Worm (Caenorhabditis elegans): ENCODE measurements around the gene hsp-60.

The hsp-60 gene

ce11 chrIII:1652925-1653324, 33.4 kb downstream of the hsp-60 start:
- no peak for TF ChIP-seq unc-62 (GFP tag; optimal IDR thresholded peaks at IDR 0.05)

DNA sequence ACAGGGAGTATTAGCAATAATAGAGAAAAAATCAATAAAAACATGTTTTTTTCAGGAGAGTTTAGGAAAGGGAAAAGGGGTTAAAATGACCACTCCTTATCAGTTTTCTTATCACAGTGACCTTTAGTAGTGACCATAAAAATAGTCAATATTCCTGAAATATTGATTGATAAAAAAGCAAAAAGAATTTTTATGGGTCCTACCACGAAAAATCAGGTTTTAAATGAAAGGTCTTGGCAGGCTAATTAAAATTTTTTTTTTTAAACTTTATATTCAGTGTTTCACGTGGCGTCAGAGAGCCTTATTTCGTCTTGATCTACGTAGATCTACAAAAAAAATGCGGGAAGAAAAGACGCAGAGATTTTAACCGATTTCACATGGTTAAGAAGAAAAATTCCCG, 37.8 kb downstream of the hsp-60 start, which contains the start of gene cht-4:
TSS of gene cht-4 (minus strand) at position 101 of the 400 bp plus-strand sequence.
- TF ChIP-seq unc-62 (GFP tag; optimal IDR thresholded peaks at IDR 0.05) = no peak

DNA sequence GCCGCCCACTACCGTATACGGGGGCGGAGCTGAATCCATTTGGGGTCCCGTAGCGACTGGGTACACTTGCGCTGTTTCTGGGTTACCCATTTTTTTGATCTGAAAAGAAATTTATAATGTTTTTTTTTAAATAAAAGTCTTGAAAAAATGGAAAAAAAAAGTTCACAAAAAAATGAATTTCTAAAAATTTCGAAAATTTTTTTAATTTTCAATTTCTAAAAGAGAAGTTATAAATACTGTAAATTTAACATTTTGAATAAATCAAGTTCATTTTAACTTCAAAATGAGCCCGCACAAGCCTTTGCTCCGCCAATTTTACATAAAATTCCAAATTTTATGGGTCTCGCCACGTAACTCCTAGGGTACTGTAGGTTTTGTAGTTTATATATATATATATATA, 40.2 kb downstream of the hsp-60 start, which contains the start of gene Y22D7AL.15:
TSS of gene Y22D7AL.15 (minus strand) at position 101 of the 400 bp plus-strand sequence.
- no peak for TF ChIP-seq unc-62 (GFP tag; optimal IDR thresholded peaks at IDR 0.05)

DNA sequence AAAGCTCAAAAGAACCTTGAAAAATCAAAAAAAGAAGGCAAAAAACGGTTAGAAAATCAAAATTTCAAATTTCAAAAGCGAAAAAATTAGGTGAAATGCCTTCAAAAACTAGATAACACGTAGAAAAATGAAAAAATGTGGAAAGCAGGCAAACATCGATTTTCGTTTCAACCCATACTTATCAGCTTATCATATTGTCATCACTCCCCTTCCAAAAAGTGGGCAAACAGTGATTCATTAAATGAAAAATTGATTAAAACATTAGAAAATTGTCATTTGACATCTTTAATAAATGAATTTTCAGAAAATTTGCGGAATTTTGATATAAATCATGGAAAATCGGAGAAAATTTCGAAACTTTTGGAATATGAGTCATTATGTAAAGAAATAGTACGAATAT, 41.5 kb downstream of the hsp-60 start:
- no peak for TF ChIP-seq unc-62 (GFP tag; optimal IDR thresholded peaks at IDR 0.05)

ce11 chrIII:1662405-1662804, 42.9 kb downstream of the hsp-60 start:
- no peak for TF ChIP-seq unc-62 (GFP tag; optimal IDR thresholded peaks at IDR 0.05)

DNA sequence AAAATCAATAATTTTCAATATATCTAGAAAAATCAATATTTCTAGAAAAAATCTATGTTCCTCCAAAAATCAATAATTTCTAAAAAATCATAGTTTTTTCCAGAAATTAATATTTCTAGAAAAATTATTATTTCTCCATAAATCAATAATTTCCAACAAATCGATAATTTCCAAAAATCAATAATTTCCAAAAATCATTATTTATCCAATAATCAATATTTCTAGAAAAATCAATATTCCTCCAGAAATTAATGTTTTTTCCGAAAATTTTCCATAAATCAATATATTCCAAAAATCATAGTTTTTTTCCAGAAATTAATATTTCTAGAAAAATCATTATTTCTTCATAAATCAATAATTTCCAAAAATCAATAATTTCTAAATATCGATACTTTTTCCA, 43.5 kb downstream of the hsp-60 start:
- TF ChIP-seq unc-62 (GFP tag; optimal IDR thresholded peaks at IDR 0.05) = no peak

DNA sequence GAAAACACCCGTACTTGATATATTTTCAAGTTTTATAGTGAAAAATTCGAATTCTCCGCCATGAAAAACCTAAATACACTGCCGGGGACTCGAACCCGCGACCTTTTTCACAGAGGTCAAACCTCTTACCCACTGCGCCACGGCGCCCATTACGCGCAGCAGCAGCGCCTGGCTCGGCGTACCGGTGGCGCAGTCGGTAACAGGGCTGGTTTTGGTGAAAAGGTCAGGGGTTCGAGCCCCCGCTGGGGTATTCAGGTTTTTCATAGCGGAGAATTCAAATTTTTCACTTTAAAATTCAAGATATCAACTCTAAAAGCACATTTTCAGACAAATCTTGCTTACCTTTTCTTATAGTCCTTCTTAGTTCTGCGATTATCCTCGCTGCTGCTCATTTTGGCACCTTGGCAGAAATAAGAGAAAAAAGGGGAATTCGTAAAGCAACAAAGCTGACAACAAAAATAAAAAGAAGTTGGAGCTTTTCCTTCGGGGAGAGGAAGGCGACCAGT, 45.3 kb downstream of the hsp-60 start, which contains the start of gene Y22D7AL.16:
TSS of gene Y22D7AL.16 (minus strand) at position 456 of the 506 bp plus-strand sequence.
- no peak for TF ChIP-seq unc-62 (GFP tag; optimal IDR thresholded peaks at IDR 0.05)

ce11 chrIII:1665373-1665772, 45.8 kb downstream of the hsp-60 start:
- TF ChIP-seq unc-62 (GFP tag; optimal IDR thresholded peaks at IDR 0.05) = no peak

- no peak for TF ChIP-seq unc-62 (GFP tag; optimal IDR thresholded peaks at IDR 0.05)
Observed at ce11 chrIII:1665799-1666308, 46.3 kb downstream of the hsp-60 start, which contains the start of gene Y22D7AR.3. Gene Y22D7AR.3, minus strand, starts transcription at chrIII:1665849.

DNA sequence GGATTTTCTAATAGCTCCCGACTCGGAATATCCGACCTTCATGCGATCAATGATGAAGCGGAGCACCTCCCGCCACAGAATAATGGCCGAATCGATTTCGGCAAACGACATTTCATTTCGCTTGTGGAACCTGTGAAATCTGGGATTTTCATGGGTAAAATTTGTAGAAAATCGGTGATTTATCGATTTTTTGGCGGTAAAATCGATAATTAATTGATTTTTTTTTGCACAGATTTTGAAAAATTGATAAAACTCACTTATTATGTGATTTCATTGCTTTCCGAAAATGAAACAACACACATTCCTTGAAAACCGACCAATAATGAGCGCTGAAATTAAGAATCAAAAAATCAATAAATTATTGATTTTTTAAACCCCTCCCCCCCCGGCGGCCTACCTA, 47.4 kb downstream of the hsp-60 start:
- no peak for TF ChIP-seq unc-62 (GFP tag; optimal IDR thresholded peaks at IDR 0.05)

ce11 chrIII:1668519-1668918, 49.0 kb downstream of the hsp-60 start, which contains the start of gene glb-30:
Gene glb-30, minus strand, starts transcription at chrIII:1668619.
- no peak for TF ChIP-seq unc-62 (GFP tag; optimal IDR thresholded peaks at IDR 0.05)

DNA sequence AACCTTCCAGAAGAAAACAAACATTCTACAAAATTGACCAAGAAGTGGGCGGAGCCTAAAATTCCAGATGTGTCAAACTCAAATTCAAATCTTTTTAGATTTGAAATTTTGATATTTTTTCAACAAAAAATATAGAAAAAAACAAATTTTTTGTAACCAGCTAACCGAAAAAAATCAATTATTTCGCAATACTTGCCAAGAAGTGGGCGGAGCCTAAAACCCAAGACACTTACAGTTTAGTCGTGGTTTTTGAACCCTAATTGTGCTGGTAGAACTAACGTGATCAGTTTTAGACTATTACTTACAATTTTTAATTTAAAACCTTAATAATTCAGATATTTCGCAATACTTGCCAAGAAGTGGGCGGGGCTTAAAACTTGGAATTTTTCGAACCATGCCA, 53.8 kb downstream of the hsp-60 start:
- TF ChIP-seq unc-62 (GFP tag; optimal IDR thresholded peaks at IDR 0.05) = no peak

ce11 chrIII:1674760-1675159, 55.2 kb downstream of the hsp-60 start:
- no peak for TF ChIP-seq unc-62 (GFP tag; optimal IDR thresholded peaks at IDR 0.05)
